Worm (Caenorhabditis elegans) whole organism, mixed stage, embryonic: ENCODE results near the gene F44E5.15.

Experiments
- M03D4.4 ChIP-seq: sonication (generic microtip); optimal IDR thresholded peaks from 2 replicates; lab custom pipeline; 2017; ENCODE audit warnings: mild to moderate bottlenecking, missing genetic modification characterization, missing compliant biosample characterization
- blmp-1 ChIP-seq: fragments of 150-350 bp; optimal IDR thresholded peaks from 2 replicates; lab custom pipeline; 2014; ENCODE audit warnings: missing biosample characterization, missing genetic modification characterization
- ceh-43 ChIP-seq: fragments of 200-800 bp; sonication (Bioruptor generic); optimal IDR thresholded peaks from 2 replicates; lab custom pipeline; 2018; ENCODE audit warnings: mild to moderate bottlenecking, missing genetic modification characterization, moderate library complexity, missing compliant biosample characterization
- ceh-83 ChIP-seq: fragments of 200-800 bp; sonication (Bioruptor generic); optimal IDR thresholded peaks from 2 replicates; lab custom pipeline; 2018; ENCODE audit warnings: mild to moderate bottlenecking, missing genetic modification characterization, missing compliant biosample characterization
- ces-1 ChIP-seq: fragments of 150-350 bp; optimal IDR thresholded peaks from 2 replicates; lab custom pipeline; 2014; ENCODE audit warnings: missing biosample characterization, missing genetic modification reagents, missing genetic modification characterization
- drap-1 ChIP-seq: fragments of 200-800 bp; sonication (Bioruptor generic); optimal IDR thresholded peaks from 3 replicates; lab custom pipeline; 2018; ENCODE audit warnings: mild to moderate bottlenecking, missing genetic modification characterization, missing compliant biosample characterization
- elt-1 ChIP-seq: sonication (generic microtip); optimal IDR thresholded peaks from 2 replicates; lab custom pipeline; 2017; ENCODE audit warnings: missing genetic modification characterization, mild to moderate bottlenecking, missing compliant biosample characterization, antibody characterized with exemption, moderate library complexity, borderline replicate concordance; ENCODE audit not compliant: insufficient read depth
- elt-3 ChIP-seq: fragments of 150-350 bp; optimal IDR thresholded peaks from 2 replicates; lab custom pipeline; 2014; ENCODE audit warnings: missing biosample characterization, missing genetic modification characterization
- flh-1 ChIP-seq: fragments of 200-800 bp; sonication (Bioruptor generic); optimal IDR thresholded peaks from 2 replicates; lab custom pipeline; 2018; ENCODE audit warnings: mild to moderate bottlenecking, missing genetic modification characterization, moderate library complexity, missing compliant biosample characterization
- ham-2 ChIP-seq: fragments of 200-800 bp; sonication (Bioruptor generic); optimal IDR thresholded peaks from 2 replicates; lab custom pipeline; 2018; ENCODE audit warnings: mild to moderate bottlenecking, missing genetic modification characterization, missing compliant biosample characterization
- hlh-1 ChIP-seq: fragments of 150-350 bp; optimal IDR thresholded peaks from 2 replicates; lab custom pipeline; 2014; ENCODE audit warnings: missing biosample characterization, missing genetic modification reagents, missing genetic modification characterization
- lin-13 ChIP-seq: fragments of 150-350 bp; optimal IDR thresholded peaks from 2 replicates; lab custom pipeline; 2014; ENCODE audit warnings: missing biosample characterization, missing genetic modification characterization
- lin-32 ChIP-seq: fragments of 200-800 bp; sonication (Bioruptor generic); optimal IDR thresholded peaks from 2 replicates; lab custom pipeline; 2018; ENCODE audit warnings: mild to moderate bottlenecking, missing genetic modification characterization, missing compliant biosample characterization
- lsy-2 ChIP-seq: fragments of 150-350 bp; optimal IDR thresholded peaks from 2 replicates; lab custom pipeline; 2014; ENCODE audit warnings: missing biosample characterization, missing genetic modification characterization
- mab-5 ChIP-seq: fragments of 150-350 bp; optimal IDR thresholded peaks from 2 replicates; lab custom pipeline; 2014; ENCODE audit warnings: missing biosample characterization, missing genetic modification characterization
- mls-2 ChIP-seq: sonication (generic microtip); optimal IDR thresholded peaks from 2 replicates; lab custom pipeline; 2016; ENCODE audit warnings: mild to moderate bottlenecking, missing genetic modification characterization, moderate library complexity, missing compliant biosample characterization
- nhr-12 ChIP-seq: fragments of 150-350 bp; optimal IDR thresholded peaks from 2 replicates; lab custom pipeline; 2014; ENCODE audit warnings: missing biosample characterization, missing genetic modification characterization
- nhr-2 ChIP-seq: fragments of 150-350 bp; optimal IDR thresholded peaks from 2 replicates; lab custom pipeline; 2014; ENCODE audit warnings: missing biosample characterization, missing genetic modification characterization
- nhr-237 ChIP-seq: fragments of 150-350 bp; optimal IDR thresholded peaks from 2 replicates; lab custom pipeline; 2014; ENCODE audit warnings: missing biosample characterization, missing genetic modification characterization
- nhr-28 ChIP-seq: fragments of 150-350 bp; optimal IDR thresholded peaks from 2 replicates; lab custom pipeline; 2014; ENCODE audit warnings: missing biosample characterization, missing genetic modification characterization
- nhr-76 ChIP-seq: sonication (generic microtip); optimal IDR thresholded peaks from 2 replicates; lab custom pipeline; 2017; ENCODE audit warnings: missing biosample characterization, missing genetic modification characterization
- snpc-4 ChIP-seq: fragments of 150-350 bp; optimal IDR thresholded peaks from 2 replicates; lab custom pipeline; 2014; ENCODE audit warnings: missing biosample characterization, missing genetic modification characterization
- tbx-8 ChIP-seq: fragments of 200-800 bp; sonication (Bioruptor generic); optimal IDR thresholded peaks from 2 replicates; lab custom pipeline; 2018; ENCODE audit warnings: mild to moderate bottlenecking, missing genetic modification characterization, moderate library complexity, missing compliant biosample characterization
- unc-120 ChIP-seq: sonication (generic microtip); optimal IDR thresholded peaks from 2 replicates; lab custom pipeline; 2017; ENCODE audit warnings: missing genetic modification characterization, missing compliant biosample characterization; ENCODE audit not compliant: poor library complexity, severe bottlenecking
- unc-39 ChIP-seq: fragments of 150-350 bp; optimal IDR thresholded peaks from 2 replicates; lab custom pipeline; 2014; ENCODE audit warnings: missing biosample characterization, missing genetic modification characterization
- unc-62 ChIP-seq: fragments of 150-350 bp; optimal IDR thresholded peaks from 2 replicates; lab custom pipeline; 2014; ENCODE audit warnings: missing biosample characterization, missing genetic modification reagents, missing genetic modification characterization
- zip-8 ChIP-seq: fragments of 150-350 bp; optimal IDR thresholded peaks from 2 replicates; lab custom pipeline; 2014; ENCODE audit warnings: missing biosample characterization, missing genetic modification characterization
- ztf-11 ChIP-seq: fragments of 150-350 bp; optimal IDR thresholded peaks from 2 replicates; lab custom pipeline; 2014; ENCODE audit warnings: missing biosample characterization, missing genetic modification characterization

The F44E5.15 gene

ce11 chrII:11772364-11772763 lies at the start of gene F44E5.15:
TSS of gene F44E5.15 (plus strand) at chrII:11772664.
- no peak for TF ChIP-seq nhr-12 (tag; lab: Kevin White, UChicago)
- no peak for TF ChIP-seq mab-5
- TF ChIP-seq unc-39 (tag; lab: Kevin White, UChicago) = no peak
- no peak for TF ChIP-seq lin-32 (GFP tag; lab: Kevin White, UChicago)
- no peak for TF ChIP-seq blmp-1
- no peak for TF ChIP-seq lin-13 (tag; lab: Kevin White, UChicago)
- TF ChIP-seq ceh-43 (GFP tag; lab: Kevin White, UChicago) = no peak
- no peak for TF ChIP-seq nhr-2
- no peak for TF ChIP-seq nhr-237 (tag; lab: Kevin White, UChicago)
- no peak for TF ChIP-seq ham-2
- no peak for TF ChIP-seq nhr-28 (tag; lab: Kevin White, UChicago)

- TF ChIP-seq ceh-43 (GFP tag; lab: Kevin White, UChicago) (no peak), nhr-12 (tag; lab: Kevin White, UChicago) (no peak), unc-62 (GFP tag; lab: Kevin White, UChicago) (no peak), nhr-76 (tag; lab: Kevin White, UChicago) (no peak), ces-1 (GFP tag; lab: Kevin White, UChicago) (peak; percentile 37), hlh-1 (tag; lab: Kevin White, UChicago) (no peak)
These were observed 48.6 kb upstream of the F44E5.15 start, which contains the start of gene ldh-1 for ce11 chrII:11723904-11724303. TSS of gene ldh-1 (plus strand) at chrII:11724204.

DNA sequence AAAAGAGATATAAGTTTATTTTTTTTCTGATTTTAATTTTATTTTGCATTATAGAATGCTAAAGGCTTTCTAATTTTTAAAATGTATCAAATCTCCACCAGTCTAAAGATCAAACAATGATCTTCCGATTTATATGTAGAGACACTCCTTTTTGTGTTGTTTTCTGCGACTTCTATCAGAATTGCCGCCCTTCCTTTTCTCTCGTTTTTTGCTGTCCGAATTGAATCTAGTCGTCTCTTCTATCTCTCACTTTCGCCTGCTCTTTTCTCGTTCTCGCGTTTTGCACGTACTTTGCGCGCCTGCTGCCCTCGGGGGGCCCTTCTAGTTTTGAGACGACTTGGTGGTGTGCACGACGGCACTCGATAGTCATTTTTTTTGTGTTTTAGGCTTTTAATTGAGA lies 48.1 kb upstream of the F44E5.15 start:
- TF ChIP-seq elt-1 (tag; lab: Kevin White, UChicago) (no peak), unc-120 (tag; lab: Kevin White, UChicago) (peak; percentile 25), ces-1 (GFP tag; lab: Kevin White, UChicago) (peak; percentile 85), hlh-1 (tag; lab: Kevin White, UChicago) (peak; percentile 74)

DNA sequence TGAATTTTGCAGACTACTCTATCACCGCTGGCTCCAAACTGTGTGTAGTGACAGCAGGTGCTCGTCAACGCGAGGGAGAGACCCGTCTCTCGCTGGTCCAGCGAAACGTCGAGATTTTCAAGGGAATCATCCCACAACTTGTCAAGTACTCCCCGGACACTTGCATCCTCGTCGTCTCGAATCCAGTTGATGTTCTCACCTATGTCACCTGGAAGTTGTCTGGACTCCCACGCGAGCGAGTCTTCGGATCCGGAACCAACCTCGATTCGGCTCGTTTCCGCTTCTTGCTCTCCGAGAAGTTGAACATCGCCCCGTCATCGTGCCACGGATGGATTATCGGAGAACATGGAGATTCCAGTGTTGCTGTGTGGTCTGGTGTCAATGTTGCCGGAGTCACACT lies 46.8 kb upstream of the F44E5.15 start:
- TF ChIP-seq elt-3 = no peak
- TF ChIP-seq snpc-4 (tag; lab: Kevin White, UChicago) = no peak
- no peak for TF ChIP-seq drap-1 (GFP tag; lab: Kevin White, UChicago)
- no peak for TF ChIP-seq blmp-1
- TF ChIP-seq nhr-28 (tag; lab: Kevin White, UChicago) = no peak
- TF ChIP-seq flh-1 = no peak
- TF ChIP-seq lin-13 (tag; lab: Kevin White, UChicago) = no peak
- TF ChIP-seq unc-120 (tag; lab: Kevin White, UChicago) = no peak
- no peak for TF ChIP-seq unc-39 (tag; lab: Kevin White, UChicago)
- TF ChIP-seq nhr-12 (tag; lab: Kevin White, UChicago) = no peak
- no peak for TF ChIP-seq ceh-43 (GFP tag; lab: Kevin White, UChicago)
- no peak for TF ChIP-seq lsy-2 (tag; lab: Kevin White, UChicago)
- TF ChIP-seq ham-2 = no peak
- no peak for TF ChIP-seq ceh-83 (GFP tag; lab: Kevin White, UChicago)

DNA sequence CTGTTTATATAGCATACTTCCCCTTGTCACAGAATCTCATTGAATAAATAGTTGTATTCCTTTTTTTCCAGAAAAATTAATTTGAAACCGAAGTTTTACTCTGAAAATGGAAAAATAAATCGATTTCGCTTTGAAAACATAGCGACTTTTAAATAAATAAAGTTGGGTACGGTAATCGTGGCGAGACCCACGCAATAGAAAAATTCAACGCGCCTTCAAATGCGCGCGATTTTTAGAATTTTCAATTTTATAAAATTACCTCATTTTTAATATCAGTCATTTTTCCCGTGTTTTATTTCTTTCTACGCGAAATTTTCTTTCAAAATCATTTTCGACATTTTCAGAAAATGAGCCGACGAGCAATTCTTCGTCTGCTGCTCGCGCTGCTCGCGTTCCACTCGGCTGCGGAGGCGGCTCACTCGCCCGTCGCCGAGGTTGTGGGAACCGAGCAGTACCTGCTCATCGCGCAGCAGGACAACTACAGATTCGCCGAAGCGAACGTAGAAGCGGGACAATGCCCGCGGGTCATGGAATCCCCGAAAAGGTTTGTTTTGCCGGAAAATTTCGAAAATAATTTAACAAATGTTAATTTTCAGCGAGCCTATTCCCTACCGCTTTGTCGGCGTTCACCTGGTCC lies 45.9 kb upstream of the F44E5.15 start, which contains the start of gene F13D12.5:
TSS of gene F13D12.5 (plus strand) at position 345 of the 637 bp plus-strand sequence.
- no peak for TF ChIP-seq nhr-12 (tag; lab: Kevin White, UChicago)
- TF ChIP-seq ceh-43 (GFP tag; lab: Kevin White, UChicago) = no peak
- no peak for TF ChIP-seq unc-62 (GFP tag; lab: Kevin White, UChicago)
- TF ChIP-seq drap-1 (GFP tag; lab: Kevin White, UChicago) = no peak
- TF ChIP-seq nhr-76 (tag; lab: Kevin White, UChicago) = no peak
- no peak for TF ChIP-seq zip-8 (tag; lab: Kevin White, UChicago)
- TF ChIP-seq tbx-8 (GFP tag; lab: Kevin White, UChicago) = no peak
- no peak for TF ChIP-seq unc-120 (tag; lab: Kevin White, UChicago)
- TF ChIP-seq, all 35 proteins: peak for 0

- TF ChIP-seq M03D4.4 (tag; lab: Kevin White, UChicago) (no peak), unc-62 (GFP tag; lab: Kevin White, UChicago) (no peak), nhr-76 (tag; lab: Kevin White, UChicago) (no peak), mls-2 (tag; lab: Kevin White, UChicago) (no peak), ztf-11 (tag; lab: Kevin White, UChicago) (no peak)
These were observed 45.0 kb upstream of the F44E5.15 start for ce11 chrII:11727438-11727837.
